Fruit fly (Drosophila melanogaster) whole organism, wandering third instar larva: ENCODE measurements around the gene CG17839.

Experiments used
- CG9705 ChIP-seq: fragments of 200-800 bp; sonication (Bioruptor generic); optimal IDR thresholded peaks from 2 replicates; lab custom pipeline; 2018; ENCODE audit warnings: missing biosample characterization, mild to moderate bottlenecking, missing genetic modification characterization
- Jra ChIP-seq: sonication (Bioruptor generic); optimal IDR thresholded peaks from 2 replicates; lab custom pipeline; 2016; ENCODE audit warnings: missing biosample characterization, missing genetic modification characterization
- OdsH ChIP-seq: fragments of 200-800 bp; sonication (Bioruptor generic); optimal IDR thresholded peaks from 2 replicates; lab custom pipeline; 2016; ENCODE audit warnings: missing biosample characterization, mild to moderate bottlenecking, missing genetic modification characterization
- dl ChIP-seq, 2 experiments: fragments of 175-275, 200-275 bp in 1 of 2; fragments of 200-275 bp in 1 of 2; sonication (Bioruptor generic); optimal IDR thresholded peaks; lab custom pipeline; 2018; ENCODE audit warnings: mild to moderate bottlenecking in 2 of 2, missing biosample characterization in 2 of 2, missing genetic modification characterization in 2 of 2, moderate library complexity in 2 of 2; ENCODE audit not compliant: partially characterized antibody in 2 of 2, insufficient read depth in 1 of 2
- dmrt93B ChIP-seq: fragments of 200-800 bp; sonication (Bioruptor generic); optimal IDR thresholded peaks from 2 replicates; lab custom pipeline; 2018; ENCODE audit warnings: missing biosample characterization, mild to moderate bottlenecking, missing genetic modification characterization
- fru ChIP-seq: fragments of 200-800 bp; sonication (Bioruptor generic); optimal IDR thresholded peaks from 3 replicates; lab custom pipeline; 2016; ENCODE audit warnings: missing biosample characterization, mild to moderate bottlenecking, missing genetic modification characterization
- usp ChIP-seq: fragments of >200 bp; optimal IDR thresholded peaks from 2 replicates; lab custom pipeline; 2017; ENCODE audit warnings: missing biosample characterization, missing genetic modification characterization

DNA sequence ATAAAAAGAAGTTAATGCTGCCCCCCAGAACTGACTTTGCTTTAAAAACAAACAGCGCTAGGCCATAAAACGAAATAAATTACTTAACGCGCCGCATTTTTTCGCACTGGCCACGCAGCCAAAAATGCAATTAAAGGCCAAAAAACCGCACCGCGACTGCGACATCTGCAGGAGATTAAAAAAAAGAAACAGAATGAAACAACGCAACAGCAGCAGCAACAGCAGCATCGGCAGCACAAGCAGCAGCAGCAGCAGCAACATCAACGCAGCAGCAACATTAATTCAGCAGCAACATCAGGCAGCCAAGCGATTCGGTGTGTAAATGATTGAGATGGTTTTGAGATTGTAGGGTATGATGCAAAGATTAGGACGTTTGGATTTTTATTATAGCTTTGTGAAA is 70.7 kb downstream of the CG17839 start:
- TF ChIP-seq dl (GFP tag; optimal IDR thresholded peaks at IDR 0.05; lab: Kevin White, UChicago; ENCODE audit: insufficient read depth in 1 of 2, partially characterized antibody in 2 of 2) (no peak), CG9705 (GFP tag; lab: Kevin White, UChicago) (no peak), fru (GFP tag; lab: Kevin White, UChicago) (no peak), OdsH (GFP tag; lab: Kevin White, UChicago) (no peak), Jra (GFP tag; lab: Kevin White, UChicago) (no peak), dmrt93B (GFP tag; lab: Kevin White, UChicago) (no peak), usp (GFP tag; lab: Kevin White, UChicago) (no peak)
